Worm (Caenorhabditis elegans) whole organism, young adult: ENCODE results near the gene Y51H7C.1.

ENCODE experiments used
- D2030.7 ChIP-seq: fragments of 200-800 bp; sonication (Bioruptor generic); IDR thresholded peaks from 2 replicates; pipeline ENCODE4 v1.3.6; 2022; ENCODE audit warnings: missing genetic modification reagents, missing genetic modification characterization, missing compliant biosample characterization
- F22D6.2 ChIP-seq: sonication (generic microtip); optimal IDR thresholded peaks from 2 replicates; lab custom pipeline; 2016; ENCODE audit warnings: mild to moderate bottlenecking, missing genetic modification characterization, missing compliant biosample characterization
- F33H1.4 ChIP-seq: fragments of 200-800 bp; sonication (Bioruptor generic); IDR thresholded peaks from 2 replicates; pipeline ENCODE4 v1.3.6; 2022; ENCODE audit warnings: missing genetic modification reagents, missing genetic modification characterization, missing compliant biosample characterization
- F39B2.1 ChIP-seq: fragments of 200-800 bp; sonication (Bioruptor generic); IDR thresholded peaks from 2 replicates; pipeline ENCODE4 v1.3.6; 2022; ENCODE audit warnings: missing genetic modification reagents, missing genetic modification characterization, missing compliant biosample characterization
- K11D2.4 ChIP-seq: fragments of 200-800 bp; sonication (Bioruptor generic); IDR thresholded peaks from 2 replicates; pipeline ENCODE4 v1.3.6; 2022; ENCODE audit warnings: missing genetic modification reagents, missing genetic modification characterization, missing compliant biosample characterization
- K12H6.12 ChIP-seq: fragments of 200-800 bp; sonication (Bioruptor generic); optimal IDR thresholded peaks from 2 replicates; lab custom pipeline; 2018; ENCODE audit warnings: mild to moderate bottlenecking, missing genetic modification characterization, missing compliant biosample characterization
- T26A5.8 ChIP-seq: sonication (generic microtip); optimal IDR thresholded peaks from 2 replicates; lab custom pipeline; 2016; ENCODE audit warnings: missing genetic modification characterization, missing compliant biosample characterization
- Y53F4B.3 ChIP-seq: fragments of 200-800 bp; sonication (Bioruptor generic); IDR thresholded peaks from 2 replicates; pipeline ENCODE4 v1.3.6; 2022; ENCODE audit warnings: missing genetic modification reagents, missing genetic modification characterization, missing compliant biosample characterization
- Y56A3A.18 ChIP-seq: fragments of 200-800 bp; sonication (Bioruptor generic); IDR thresholded peaks from 2 replicates; pipeline ENCODE4 v1.3.6; 2022; ENCODE audit warnings: missing genetic modification reagents, missing genetic modification characterization, missing compliant biosample characterization
- akir-1 ChIP-seq: fragments of 200-800 bp; sonication (Bioruptor generic); optimal IDR thresholded peaks from 2 replicates; lab custom pipeline; 2018; ENCODE audit warnings: mild to moderate bottlenecking, missing genetic modification characterization, moderate library complexity, missing compliant biosample characterization
- atf-7 ChIP-seq: sonication (generic microtip); optimal IDR thresholded peaks from 2 replicates; lab custom pipeline; 2017; ENCODE audit warnings: mild to moderate bottlenecking, missing genetic modification characterization, missing compliant biosample characterization
- attf-5 ChIP-seq: fragments of 200-800 bp; sonication (Bioruptor generic); optimal IDR thresholded peaks from 2 replicates; lab custom pipeline; 2018; ENCODE audit warnings: mild to moderate bottlenecking, missing genetic modification characterization, missing compliant biosample characterization
- attf-6 ChIP-seq: fragments of 200-800 bp; sonication (Bioruptor generic); IDR thresholded peaks from 2 replicates; pipeline ENCODE4 v1.3.6; 2022; ENCODE audit warnings: missing genetic modification reagents, missing genetic modification characterization, missing compliant biosample characterization
- ceh-40 ChIP-seq: fragments of 200-800 bp; sonication (Bioruptor generic); IDR thresholded peaks from 2 replicates; pipeline ENCODE4 v1.3.6; 2022; ENCODE audit warnings: missing genetic modification characterization, missing compliant biosample characterization
- dox-1 ChIP-seq: fragments of 200-800 bp; sonication (Bioruptor generic); IDR thresholded peaks from 2 replicates; pipeline ENCODE4 v1.3.6; 2022; ENCODE audit warnings: missing genetic modification reagents, missing genetic modification characterization, missing compliant biosample characterization
- efl-1 ChIP-seq: fragments of 150-350 bp; optimal IDR thresholded peaks from 2 replicates; lab custom pipeline; 2014; ENCODE audit warnings: missing biosample characterization, missing genetic modification reagents, missing genetic modification characterization
- egrh-3 ChIP-seq: fragments of 200-800 bp; sonication (Bioruptor generic); IDR thresholded peaks from 2 replicates; pipeline ENCODE4 v1.3.6; 2022; ENCODE audit warnings: missing genetic modification reagents, missing genetic modification characterization, missing compliant biosample characterization
- ets-4 ChIP-seq: fragments of 200-800 bp; sonication (Bioruptor generic); optimal IDR thresholded peaks from 2 replicates; lab custom pipeline; 2018; ENCODE audit warnings: mild to moderate bottlenecking, missing genetic modification characterization, missing compliant biosample characterization
- fkh-3 ChIP-seq: sonication (generic microtip); optimal IDR thresholded peaks from 2 replicates; lab custom pipeline; 2016; ENCODE audit warnings: mild to moderate bottlenecking, missing genetic modification characterization, missing compliant biosample characterization
- him-1 ChIP-seq: sonication (generic microtip); optimal IDR thresholded peaks from 2 replicates; lab custom pipeline; 2016; ENCODE audit warnings: missing genotype, missing genetic modification reagents, missing genetic modification characterization, missing compliant biosample characterization
- hlh-26 ChIP-seq: fragments of 200-800 bp; sonication (Bioruptor generic); conservative IDR thresholded peaks from 2 replicates; pipeline ENCODE4 v1.3.6; 2022; ENCODE audit warnings: missing genetic modification reagents, missing genetic modification characterization, missing compliant biosample characterization
- lin-26 ChIP-seq: fragments of 200-800 bp; sonication (Bioruptor generic); IDR thresholded peaks from 2 replicates; pipeline ENCODE4 v1.3.6; 2022; ENCODE audit warnings: missing genetic modification reagents, missing genetic modification characterization, missing compliant biosample characterization
- lin-35 ChIP-seq, 3 experiments: fragments of 150-350 bp in 2 of 3; sonication (generic microtip) in 1 of 3; optimal IDR thresholded peaks; 2 replicates each; lab custom pipeline; 2014 to 2018; ENCODE audit warnings: missing biosample characterization in 3 of 3, missing genetic modification characterization in 3 of 3, missing genetic modification reagents in 3 of 3
- lin-54 ChIP-seq: fragments of 200-800 bp; sonication (Bioruptor generic); optimal IDR thresholded peaks from 2 replicates; lab custom pipeline; 2018; ENCODE audit warnings: mild to moderate bottlenecking, missing genetic modification characterization, missing compliant biosample characterization
- lir-1 ChIP-seq: fragments of 200-800 bp; sonication (Bioruptor generic); conservative IDR thresholded peaks from 2 replicates; pipeline ENCODE4 v1.3.6; 2022; ENCODE audit warnings: missing genetic modification reagents, missing genetic modification characterization, missing compliant biosample characterization
- lsl-1 ChIP-seq: fragments of 200-800 bp; sonication (Bioruptor generic); optimal IDR thresholded peaks from 2 replicates; lab custom pipeline; 2018; ENCODE audit warnings: mild to moderate bottlenecking, missing genetic modification characterization, moderate library complexity, missing compliant biosample characterization
- madf-6 ChIP-seq: fragments of 200-800 bp; sonication (Bioruptor generic); IDR thresholded peaks from 2 replicates; pipeline ENCODE4 v1.3.6; 2022; ENCODE audit warnings: missing genetic modification reagents, missing genetic modification characterization, missing compliant biosample characterization
- madf-8 ChIP-seq: fragments of 200-800 bp; sonication (Bioruptor generic); conservative IDR thresholded peaks from 2 replicates; pipeline ENCODE4 v1.3.6; 2022; ENCODE audit warnings: missing genetic modification reagents, missing genetic modification characterization, missing compliant biosample characterization
- mcd-1 ChIP-seq: fragments of 200-800 bp; sonication (Bioruptor generic); IDR thresholded peaks from 2 replicates; pipeline ENCODE4 v1.3.6; 2022; ENCODE audit warnings: missing genetic modification reagents, missing genetic modification characterization, missing compliant biosample characterization
- mel-28 ChIP-seq: sonication (generic microtip); optimal IDR thresholded peaks from 2 replicates; lab custom pipeline; 2016; ENCODE audit warnings: borderline replicate concordance, mild to moderate bottlenecking, missing genetic modification characterization, missing compliant biosample characterization
- mxl-1 ChIP-seq: sonication (generic microtip); optimal IDR thresholded peaks from 2 replicates; lab custom pipeline; 2016; ENCODE audit warnings: missing genetic modification characterization, missing compliant biosample characterization
- nfya-1 ChIP-seq: sonication (generic microtip); optimal IDR thresholded peaks from 2 replicates; lab custom pipeline; 2017; ENCODE audit warnings: antibody characterized with exemption, missing compliant biosample characterization, missing genetic modification characterization, borderline replicate concordance; ENCODE audit not compliant: insufficient read depth
- nfyb-1 ChIP-seq: fragments of 200-800 bp; sonication (Bioruptor generic); IDR thresholded peaks from 2 replicates; pipeline ENCODE4 v1.3.6; 2022; ENCODE audit warnings: missing genetic modification reagents, missing genetic modification characterization, missing compliant biosample characterization
- sea-2 ChIP-seq: fragments of 200-800 bp; sonication (Bioruptor generic); IDR thresholded peaks from 2 replicates; pipeline ENCODE4 v1.3.6; 2022; ENCODE audit warnings: missing genetic modification characterization, missing compliant biosample characterization
- snpc-1.1 ChIP-seq: sonication (generic microtip); optimal IDR thresholded peaks from 2 replicates; lab custom pipeline; 2017; ENCODE audit warnings: missing genetic modification characterization, mild to moderate bottlenecking, missing compliant biosample characterization, antibody characterized with exemption, moderate library complexity, missing genotype, missing genetic modification reagents; ENCODE audit not compliant: insufficient read depth
- snpc-4 ChIP-seq, 5 experiments: fragments of 150-350 bp in 1 of 5; sonication (generic microtip) in 4 of 5; optimal IDR thresholded peaks; 2 replicates each; lab custom pipeline; 2014 to 2018; ENCODE audit warnings: missing genetic modification characterization in 5 of 5, missing biosample characterization in 3 of 5, antibody characterized with exemption in 2 of 5, mild to moderate bottlenecking in 2 of 5, missing compliant biosample characterization in 2 of 5, missing genotype in 2 of 5, moderate library complexity in 2 of 5, missing genetic modification reagents in 1 of 5
- somi-1 ChIP-seq: fragments of 200-800 bp; sonication (Bioruptor generic); optimal IDR thresholded peaks from 2 replicates; lab custom pipeline; 2018; ENCODE audit warnings: mild to moderate bottlenecking, missing genetic modification characterization, missing compliant biosample characterization
- sptf-2 ChIP-seq: fragments of 200-800 bp; sonication (Bioruptor generic); optimal IDR thresholded peaks from 2 replicates; lab custom pipeline; 2018; ENCODE audit warnings: mild to moderate bottlenecking, missing genetic modification characterization, missing compliant biosample characterization
- tbp1 ChIP-seq: fragments of 200-800 bp; sonication (Bioruptor generic); optimal IDR thresholded peaks from 2 replicates; lab custom pipeline; 2018; ENCODE audit warnings: mild to moderate bottlenecking, missing genetic modification characterization, missing compliant biosample characterization
- xnd-1 ChIP-seq: sonication (generic microtip); optimal IDR thresholded peaks from 2 replicates; lab custom pipeline; 2016; ENCODE audit warnings: missing genotype, missing genetic modification reagents, missing genetic modification characterization, missing compliant biosample characterization
- zfh-2 ChIP-seq: fragments of 200-800 bp; sonication (Bioruptor generic); conservative IDR thresholded peaks from 2 replicates; pipeline ENCODE4 v1.3.6; 2022; ENCODE audit warnings: missing genetic modification reagents, missing genetic modification characterization, missing compliant biosample characterization
- ztf-18 ChIP-seq: sonication (generic microtip); optimal IDR thresholded peaks from 2 replicates; lab custom pipeline; 2016; ENCODE audit warnings: missing genotype, mild to moderate bottlenecking, missing genetic modification characterization, missing compliant biosample characterization
- ztf-22 ChIP-seq: fragments of 200-800 bp; sonication (Bioruptor generic); optimal IDR thresholded peaks from 2 replicates; lab custom pipeline; 2018; ENCODE audit warnings: mild to moderate bottlenecking, missing genetic modification characterization, moderate library complexity, missing compliant biosample characterization
- ztf-6 ChIP-seq: fragments of 200-800 bp; sonication (Bioruptor generic); IDR thresholded peaks from 2 replicates; pipeline ENCODE4 v1.3.6; 2022; ENCODE audit warnings: missing genetic modification reagents, missing genetic modification characterization, missing compliant biosample characterization

Y51H7C.1 gene

ce11 chrII:1500959-1501358, 33.4 kb downstream of the Y51H7C.1 start:
- TF ChIP-seq nfya-1 (tag; lab: Kevin White, UChicago) (no peak), egrh-3 (GFP tag; lab: Robert Waterston, UW) (no peak), ceh-40 (GFP tag; lab: Robert Waterston, UW) (no peak), ztf-18 (tag; lab: Kevin White, UChicago) (no peak), K11D2.4 (GFP tag; lab: Robert Waterston, UW) (no peak), lin-35 (GFP tag; optimal IDR thresholded peaks at IDR 0.05; lab: Kevin White, UChicago) (no peak), madf-6 (peak; percentile 81), F33H1.4 (GFP tag; lab: Robert Waterston, UW) (peak; percentile 87), atf-7 (no peak), fkh-3 (tag; lab: Kevin White, UChicago) (no peak), sptf-2 (GFP tag; lab: Kevin White, UChicago) (no peak), T26A5.8 (tag; lab: Kevin White, UChicago) (no peak), F39B2.1 (GFP tag; lab: Robert Waterston, UW) (no peak), snpc-1.1 (tag; lab: Kevin White, UChicago) (no peak), mcd-1 (peak; percentile 44; the same call in 1 of the 2 replicates), nfyb-1 (no peak), hlh-26 (no peak), attf-6 (GFP tag; lab: Robert Waterston, UW) (no peak), mxl-1 (tag; lab: Kevin White, UChicago) (no peak), madf-8 (GFP tag; lab: Robert Waterston, UW) (peak; percentile 58), F22D6.2 (tag; lab: Kevin White, UChicago) (no peak), dox-1 (GFP tag; lab: Robert Waterston, UW) (no peak), him-1 (tag; lab: Kevin White, UChicago) (no peak), mel-28 (tag; lab: Kevin White, UChicago) (no peak), akir-1 (GFP tag; lab: Kevin White, UChicago) (no peak), D2030.7 (peak; percentile 60), lir-1 (GFP tag; lab: Robert Waterston, UW) (no peak), Y53F4B.3 (GFP tag; lab: Robert Waterston, UW) (no peak), ztf-22 (GFP tag; lab: Kevin White, UChicago) (no peak), attf-5 (GFP tag; lab: Kevin White, UChicago) (no peak), Y56A3A.18 (no peak), sea-2 (GFP tag; lab: Robert Waterston, UW) (no peak), lin-26 (GFP tag; lab: Robert Waterston, UW) (no peak), tbp1 (GFP tag; lab: Kevin White, UChicago) (no peak), ets-4 (GFP tag; lab: Kevin White, UChicago) (no peak), zfh-2 (no peak), K12H6.12 (no peak), snpc-4 (GFP tag; optimal IDR thresholded peaks at IDR 0.05; lab: Kevin White, UChicago) (no peak), snpc-4 (tag; optimal IDR thresholded peaks at IDR 0.05; lab: Kevin White, UChicago) (no peak), xnd-1 (tag; lab: Kevin White, UChicago) (peak; percentile 87), efl-1 (peak; percentile 4), lsl-1 (GFP tag; lab: Kevin White, UChicago) (peak; percentile 85), ztf-6 (no peak), lin-54 (GFP tag; lab: Kevin White, UChicago) (peak; percentile 26), somi-1 (no peak)
- TF ChIP-seq, all 124 proteins: peak for 9
